Fruit fly (Drosophila melanogaster): ENCODE measurements around the gene CG14223.

Gene CG14223

dm6 chrX:19663859-19664728 is at the start of gene CG14223, which contains the start of gene Ssu72:
Gene CG14223, minus strand, starts transcription at chrX:19663971.
Gene Ssu72, plus strand, starts transcription at chrX:19664561.
- TF ChIP-seq Hnf4 (GFP tag; optimal IDR thresholded peaks at IDR 0.05) (peak; percentile 15), tai (GFP tag; optimal IDR thresholded peaks at IDR 0.05) (no peak), h (GFP tag; optimal IDR thresholded peaks at IDR 0.05) (no peak), woc (GFP tag; optimal IDR thresholded peaks at IDR 0.05) (peak; percentile 6), Vsx2 (GFP tag; optimal IDR thresholded peaks at IDR 0.05; ENCODE audit: partially characterized antibody) (no peak)

- TF ChIP-seq brk (GFP tag; optimal IDR thresholded peaks at IDR 0.05) (no peak), Vsx2 (GFP tag; optimal IDR thresholded peaks at IDR 0.05; ENCODE audit: partially characterized antibody) (no peak), OdsH (GFP tag; optimal IDR thresholded peaks at IDR 0.05) (no peak), Mio (GFP tag; optimal IDR thresholded peaks at IDR 0.05) (no peak), jim (GFP tag; optimal IDR thresholded peaks at IDR 0.05) (no peak), rgr (GFP tag; optimal IDR thresholded peaks at IDR 0.05) (no peak), fru (GFP tag; optimal IDR thresholded peaks at IDR 0.05) (no peak), foxo (GFP tag; optimal IDR thresholded peaks at IDR 0.05) (no peak), Abd-B (GFP tag; optimal IDR thresholded peaks at IDR 0.05) (no peak), usp (GFP tag; optimal IDR thresholded peaks at IDR 0.05) (no peak), br (GFP tag; optimal IDR thresholded peaks at IDR 0.05) (no peak), lola (GFP tag; optimal IDR thresholded peaks at IDR 0.05) (no peak), Hr83 (GFP tag; optimal IDR thresholded peaks at IDR 0.05; ENCODE audit: poor library complexity, severe bottlenecking) (no peak)
These were observed 49.3 kb upstream of the CG14223 start, which contains the start of gene meso18E for dm6 chrX:19712898-19713627. Gene meso18E, minus strand, starts transcription at chrX:19713045.

dm6 chrX:19711936-19712335 is 48.2 kb upstream of the CG14223 start:
- TF ChIP-seq ey (GFP tag; optimal IDR thresholded peaks at IDR 0.05) = no peak
- TF ChIP-seq usp (GFP tag; optimal IDR thresholded peaks at IDR 0.05) = no peak
- TF ChIP-seq Mio (GFP tag; optimal IDR thresholded peaks at IDR 0.05) = no peak
- no peak for TF ChIP-seq dmrt93B (GFP tag; optimal IDR thresholded peaks at IDR 0.05)
- TF ChIP-seq CG32264 (GFP tag; optimal IDR thresholded peaks at IDR 0.05) = no peak
- no peak for TF ChIP-seq Sp1 (GFP tag; optimal IDR thresholded peaks at IDR 0.05)
- TF ChIP-seq CG9705 (GFP tag; optimal IDR thresholded peaks at IDR 0.05) = no peak
- TF ChIP-seq Jra (GFP tag; optimal IDR thresholded peaks at IDR 0.05) = no peak
- TF ChIP-seq Hr83 (GFP tag; optimal IDR thresholded peaks at IDR 0.05; ENCODE audit: poor library complexity, severe bottlenecking) = no peak

- TF ChIP-seq fru (GFP tag; optimal IDR thresholded peaks at IDR 0.05) (peak; percentile 52), GATAd (GFP tag; optimal IDR thresholded peaks at IDR 0.05) (no peak), Rel (GFP tag; optimal IDR thresholded peaks at IDR 0.05) (no peak), Rel (tag; optimal IDR thresholded peaks at IDR 0.05) (peak; percentile 81), Myc (optimal IDR thresholded peaks at IDR 0.05) (peak; percentile 35), CrebA (GFP tag; optimal IDR thresholded peaks at IDR 0.05; ENCODE audit: borderline replicate concordance) (no peak), rgr (GFP tag; optimal IDR thresholded peaks at IDR 0.05) (peak; percentile 23), Sp1 (GFP tag; optimal IDR thresholded peaks at IDR 0.05) (peak; percentile 5)
These were observed 40.3 kb upstream of the CG14223 start, which contains the start of the genes CG14230 and CG14232 for dm6 chrX:19704083-19704482. Gene CG14230, plus strand, starts transcription at chrX:19704176. Gene CG14232, minus strand, starts transcription at chrX:19704259.

dm6 chrX:19701611-19702010 is 37.8 kb upstream of the CG14223 start, which contains the start of gene Tcs4:
Gene Tcs4, minus strand, starts transcription at chrX:19701755.
- TF ChIP-seq pan (optimal IDR thresholded peaks at IDR 0.05) (no peak), CG32264 (GFP tag; optimal IDR thresholded peaks at IDR 0.05) (no peak), br (GFP tag; optimal IDR thresholded peaks at IDR 0.05) (no peak), fru (GFP tag; optimal IDR thresholded peaks at IDR 0.05) (no peak), Abd-B (GFP tag; optimal IDR thresholded peaks at IDR 0.05) (no peak), Hnf4 (GFP tag; optimal IDR thresholded peaks at IDR 0.05) (no peak), HLH106 (tag; optimal IDR thresholded peaks at IDR 0.05) (peak; percentile 29), N (GFP tag; optimal IDR thresholded peaks at IDR 0.05) (no peak), GATAd (GFP tag; optimal IDR thresholded peaks at IDR 0.05) (no peak), psq (GFP tag; optimal IDR thresholded peaks at IDR 0.05) (no peak), ey (GFP tag; optimal IDR thresholded peaks at IDR 0.05) (no peak), Hr78 (GFP tag; optimal IDR thresholded peaks at IDR 0.05) (no peak), rgr (GFP tag; optimal IDR thresholded peaks at IDR 0.05) (peak; percentile 18), Dfd (GFP tag; optimal IDR thresholded peaks at IDR 0.05) (no peak), Jra (GFP tag; optimal IDR thresholded peaks at IDR 0.05) (no peak), OdsH (GFP tag; optimal IDR thresholded peaks at IDR 0.05) (no peak), dmrt93B (GFP tag; optimal IDR thresholded peaks at IDR 0.05) (no peak), dl (GFP tag; optimal IDR thresholded peaks at IDR 0.05; ENCODE audit: insufficient read depth in 1 of 2, partially characterized antibody in 2 of 2) (peak in 1 of 2 experiments; percentile 4), foxo (GFP tag; optimal IDR thresholded peaks at IDR 0.05) (no peak), Sp1 (GFP tag; optimal IDR thresholded peaks at IDR 0.05) (peak; percentile 0), Dif (GFP tag; optimal IDR thresholded peaks at IDR 0.05; ENCODE audit: partially characterized antibody) (peak; percentile 97), Hr83 (GFP tag; optimal IDR thresholded peaks at IDR 0.05; ENCODE audit: poor library complexity, severe bottlenecking) (no peak), Vsx2 (GFP tag; optimal IDR thresholded peaks at IDR 0.05; ENCODE audit: partially characterized antibody) (no peak), dsf (GFP tag; optimal IDR thresholded peaks at IDR 0.05; ENCODE audit: borderline replicate concordance) (no peak), Myc (optimal IDR thresholded peaks at IDR 0.05) (no peak), jim (GFP tag; optimal IDR thresholded peaks at IDR 0.05) (no peak)

Data from whole organism, wandering third instar larva.